Worm (Caenorhabditis elegans) whole organism, L2 larva: ENCODE measurements around the gene C40C9.3.
A peak's percentile ranks its signal among the peaks of the same experiment; 100 is the strongest.

ENCODE experiments used
- C34F6.9 ChIP-seq: fragments of 150-350 bp; optimal IDR thresholded peaks from 2 replicates; lab custom pipeline; 2014; ENCODE audit warnings: missing biosample characterization, missing genetic modification characterization
- F13H6.1 ChIP-seq: sonication (generic microtip); optimal IDR thresholded peaks from 2 replicates; lab custom pipeline; 2016; ENCODE audit warnings: missing genetic modification characterization, missing compliant biosample characterization
- R02D3.7 ChIP-seq: fragments of 150-350 bp; optimal IDR thresholded peaks from 2 replicates; lab custom pipeline; 2014; ENCODE audit warnings: missing biosample characterization, missing genetic modification characterization
- ZK546.5 ChIP-seq: sonication (generic microtip); optimal IDR thresholded peaks from 2 replicates; lab custom pipeline; 2017; ENCODE audit warnings: missing biosample characterization, missing genetic modification characterization
- alr-1 ChIP-seq: fragments of 150-350 bp; optimal IDR thresholded peaks from 2 replicates; lab custom pipeline; 2014; ENCODE audit warnings: missing biosample characterization, missing genetic modification characterization
- ama-1 ChIP-seq: fragments of 150-350 bp; optimal IDR thresholded peaks from 2 replicates; lab custom pipeline; 2018; ENCODE audit warnings: inconsistent platforms
- blmp-1 ChIP-seq: sonication (generic microtip); optimal IDR thresholded peaks from 2 replicates; lab custom pipeline; 2017; ENCODE audit warnings: missing genetic modification characterization, mild to moderate bottlenecking, missing compliant biosample characterization, antibody characterized with exemption, moderate library complexity; ENCODE audit not compliant: insufficient read depth
- crh-2 ChIP-seq: sonication (generic microtip); optimal IDR thresholded peaks from 2 replicates; lab custom pipeline; 2017; ENCODE audit warnings: missing biosample characterization, missing genetic modification characterization
- egl-27 ChIP-seq: sonication (generic microtip); optimal IDR thresholded peaks from 3 replicates; lab custom pipeline; 2017; ENCODE audit warnings: missing biosample characterization, missing genetic modification reagents, missing genetic modification characterization
- elt-1 ChIP-seq: fragments of 150-350 bp; optimal IDR thresholded peaks from 2 replicates; lab custom pipeline; 2014; ENCODE audit warnings: missing biosample characterization, missing genetic modification characterization
- elt-3 ChIP-seq: sonication (generic microtip); optimal IDR thresholded peaks from 2 replicates; lab custom pipeline; 2017; ENCODE audit warnings: missing biosample characterization, missing genetic modification characterization
- fos-1 ChIP-seq: fragments of 150-350 bp; optimal IDR thresholded peaks from 2 replicates; lab custom pipeline; 2014; ENCODE audit warnings: missing biosample characterization, missing genetic modification characterization
- gmeb-1 ChIP-seq: fragments of 150-350 bp; optimal IDR thresholded peaks from 2 replicates; lab custom pipeline; 2014; ENCODE audit warnings: missing biosample characterization, missing genetic modification characterization
- lin-11 ChIP-seq: fragments of 150-350 bp; sonication (generic microtip); optimal IDR thresholded peaks from 2 replicates; lab custom pipeline; 2014; ENCODE audit warnings: missing biosample characterization, missing genetic modification characterization, inconsistent platforms, mixed read lengths
- lin-13 ChIP-seq: fragments of 150-350 bp; optimal IDR thresholded peaks from 2 replicates; lab custom pipeline; 2014; ENCODE audit warnings: missing biosample characterization, missing genetic modification reagents, missing genetic modification characterization
- mab-5 ChIP-seq: fragments of 150-350 bp; optimal IDR thresholded peaks from 2 replicates; lab custom pipeline; 2014; ENCODE audit warnings: missing biosample characterization, missing genetic modification characterization
- mbf-1 ChIP-seq: sonication (generic microtip); optimal IDR thresholded peaks from 2 replicates; lab custom pipeline; 2017; ENCODE audit warnings: missing biosample characterization, missing genetic modification characterization
- mdl-1 ChIP-seq, 2 experiments: fragments of 150-350 bp in 1 of 2; sonication (generic microtip) in 1 of 2; optimal IDR thresholded peaks; 2 replicates each; lab custom pipeline; 2017; ENCODE audit warnings: missing biosample characterization in 2 of 2, missing genetic modification characterization in 2 of 2
- nhr-11 ChIP-seq: fragments of 150-350 bp; optimal IDR thresholded peaks from 2 replicates; lab custom pipeline; 2014; ENCODE audit warnings: missing biosample characterization, missing genetic modification characterization
- nhr-12 ChIP-seq: fragments of 150-350 bp; optimal IDR thresholded peaks from 2 replicates; lab custom pipeline; 2014; ENCODE audit warnings: missing biosample characterization, missing genetic modification characterization
- nhr-129 ChIP-seq: fragments of 150-350 bp; optimal IDR thresholded peaks from 2 replicates; lab custom pipeline; 2014; ENCODE audit warnings: missing biosample characterization, missing genetic modification characterization
- nhr-21 ChIP-seq: fragments of 150-350 bp; optimal IDR thresholded peaks from 2 replicates; lab custom pipeline; 2014; ENCODE audit warnings: missing biosample characterization, missing genetic modification characterization
- nhr-237 ChIP-seq: fragments of 150-350 bp; optimal IDR thresholded peaks from 2 replicates; lab custom pipeline; 2014; ENCODE audit warnings: missing biosample characterization, missing genetic modification characterization
- nhr-25 ChIP-seq: fragments of 150-350 bp; sonication (generic microtip); optimal IDR thresholded peaks from 3 replicates; lab custom pipeline; 2014; ENCODE audit warnings: missing biosample characterization, missing genetic modification characterization
- nhr-77 ChIP-seq: fragments of 150-350 bp; optimal IDR thresholded peaks from 2 replicates; lab custom pipeline; 2014; ENCODE audit warnings: missing biosample characterization, missing genetic modification characterization
- peb-1 ChIP-seq: fragments of 150-350 bp; optimal IDR thresholded peaks from 2 replicates; lab custom pipeline; 2014; ENCODE audit warnings: missing biosample characterization, missing genetic modification characterization
- sma-9 ChIP-seq, 2 experiments: fragments of 150-350 bp in 1 of 2; sonication (generic microtip) in 1 of 2; optimal IDR thresholded peaks; 2 replicates each; lab custom pipeline; 2014 to 2016; ENCODE audit warnings: missing genetic modification characterization in 2 of 2, mild to moderate bottlenecking in 1 of 2, missing biosample characterization in 1 of 2, missing compliant biosample characterization in 1 of 2, missing genetic modification reagents in 1 of 2, moderate library complexity in 1 of 2
- snpc-4 ChIP-seq: fragments of 150-350 bp; optimal IDR thresholded peaks from 2 replicates; lab custom pipeline; 2014; ENCODE audit warnings: missing biosample characterization, missing genetic modification characterization
- unc-39 ChIP-seq: fragments of 150-350 bp; optimal IDR thresholded peaks from 2 replicates; lab custom pipeline; 2014; ENCODE audit warnings: missing biosample characterization, missing genetic modification characterization
- unc-62 ChIP-seq: fragments of 150-350 bp; optimal IDR thresholded peaks from 2 replicates; lab custom pipeline; 2014; ENCODE audit warnings: missing biosample characterization, missing genetic modification reagents, missing genetic modification characterization
- zag-1 ChIP-seq: fragments of 150-350 bp; optimal IDR thresholded peaks from 2 replicates; lab custom pipeline; 2014; ENCODE audit warnings: missing biosample characterization, missing genetic modification characterization
- ztf-1 ChIP-seq: fragments of 200-800 bp; sonication (Bioruptor generic); conservative IDR thresholded peaks from 2 replicates; pipeline ENCODE4 v1.3.6; 2022; ENCODE audit warnings: missing genetic modification characterization, missing compliant biosample characterization
- ztf-11 ChIP-seq: sonication (generic microtip); optimal IDR thresholded peaks from 2 replicates; lab custom pipeline; 2017; ENCODE audit warnings: missing biosample characterization, missing genetic modification characterization
- ztf-4 ChIP-seq: fragments of 150-350 bp; optimal IDR thresholded peaks from 2 replicates; lab custom pipeline; 2014; ENCODE audit warnings: missing biosample characterization, missing genetic modification characterization

The C40C9.3 gene

DNA sequence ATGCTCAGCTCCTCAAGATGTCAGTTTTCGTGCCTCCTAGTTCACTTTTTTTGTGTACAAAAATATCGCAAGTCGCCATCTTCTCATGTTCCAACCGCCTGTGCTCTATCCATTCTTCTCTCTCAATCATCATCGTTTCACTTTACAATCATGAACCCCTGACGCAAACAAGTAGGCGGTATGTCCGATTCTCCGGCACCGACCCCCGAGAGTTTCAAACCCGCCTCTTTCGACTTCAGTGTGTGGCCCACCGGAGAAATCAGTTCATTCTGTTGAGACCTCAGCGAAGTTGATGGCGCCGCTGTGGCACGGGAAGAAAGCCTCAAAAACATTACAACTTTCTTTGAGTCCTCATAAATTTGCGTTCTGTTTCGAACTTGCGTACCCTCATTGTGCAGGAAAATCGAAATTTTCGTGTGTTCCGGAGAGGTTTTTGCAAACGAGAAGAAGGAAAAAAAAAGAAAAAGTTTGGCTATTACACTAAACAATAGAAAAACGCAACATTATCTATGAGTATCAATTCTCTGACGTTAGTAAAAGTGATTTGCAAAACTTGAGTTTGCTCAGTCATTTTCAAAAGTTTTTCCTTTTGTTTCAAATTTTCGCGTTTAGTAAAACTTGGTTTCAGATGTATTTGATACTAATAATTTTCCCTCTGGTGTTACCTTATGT, 42.3 kb upstream of the C40C9.3 start, which contains the start of gene F54B11.9:
F54B11.9 (plus strand) TSS at position 622 of the 672 bp plus-strand sequence.
- TF ChIP-seq ztf-11: no peak
- TF ChIP-seq unc-62 (GFP tag; lab: Kevin White, UChicago): no peak
- TF ChIP-seq F13H6.1: peak; percentile 43
- no peak for TF ChIP-seq ama-1 (lab: Kevin White, UChicago)
- TF ChIP-seq nhr-129: peak; percentile 59

DNA sequence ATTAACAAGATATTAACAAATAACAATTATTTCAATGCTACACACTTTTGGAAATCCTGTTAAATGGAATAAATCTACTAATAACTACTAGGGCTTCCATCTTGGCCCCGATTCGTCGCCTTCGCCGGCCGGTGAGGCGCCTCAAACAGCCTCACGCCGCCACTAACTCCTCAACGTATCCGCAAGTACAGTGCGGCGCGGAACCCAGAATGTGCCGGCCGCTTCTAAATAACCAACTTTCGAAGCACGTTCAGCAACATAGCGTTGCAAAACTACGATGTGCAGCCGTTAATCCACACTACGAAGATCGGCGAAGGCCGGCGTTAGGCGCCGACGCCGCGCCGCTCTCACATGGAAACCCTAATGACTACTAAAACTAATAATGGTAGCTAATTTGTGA, 41.6 kb upstream of the C40C9.3 start:
- TF ChIP-seq snpc-4 (peak; percentile 26), ZK546.5 (tag; lab: Kevin White, UChicago) (no peak), ztf-11 (no peak), nhr-12 (tag; lab: Kevin White, UChicago) (no peak), elt-3 (tag; lab: Kevin White, UChicago) (no peak), lin-11 (tag; lab: Kevin White, UChicago) (no peak), ztf-1 (GFP tag; lab: Robert Waterston, UW) (no peak)

DNA sequence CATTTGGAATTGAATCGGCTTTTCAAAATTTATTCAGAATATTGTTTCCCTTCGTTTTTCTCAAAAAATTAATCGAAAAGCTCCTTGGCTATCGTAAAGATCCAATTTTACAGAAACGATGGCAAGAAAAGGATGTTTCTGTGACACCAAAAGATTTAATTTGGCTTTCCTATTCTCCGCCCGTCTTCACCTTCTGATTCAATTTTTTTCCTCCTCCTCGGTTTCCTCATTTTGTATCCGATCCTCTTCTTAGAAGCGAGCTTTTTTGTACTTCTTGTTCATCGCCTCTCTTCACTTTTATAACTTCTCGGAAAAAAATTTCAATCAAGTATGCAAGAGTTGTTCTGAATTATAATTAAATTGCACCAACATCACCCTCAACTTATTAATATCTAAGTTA, 37.4 kb upstream of the C40C9.3 start:
- TF ChIP-seq ama-1 (lab: Kevin White, UChicago) (no peak), ZK546.5 (tag; lab: Kevin White, UChicago) (no peak), F13H6.1 (no peak), ztf-4 (no peak), R02D3.7 (tag; lab: Kevin White, UChicago) (no peak), nhr-77 (tag; lab: Kevin White, UChicago) (no peak), sma-9 (GFP tag; optimal IDR thresholded peaks at IDR 0.05; lab: Kevin White, UChicago) (no peak), sma-9 (tag; optimal IDR thresholded peaks at IDR 0.05; lab: Kevin White, UChicago) (no peak)

- TF ChIP-seq ama-1 (lab: Kevin White, UChicago): no peak
- TF ChIP-seq mab-5 (tag; lab: Kevin White, UChicago): no peak
- no peak for TF ChIP-seq ztf-4
- TF ChIP-seq nhr-11 (tag; lab: Kevin White, UChicago): no peak
- TF ChIP-seq nhr-25: no peak
- TF ChIP-seq alr-1: no peak
- TF ChIP-seq R02D3.7 (tag; lab: Kevin White, UChicago): no peak
- TF ChIP-seq sma-9 (GFP tag; optimal IDR thresholded peaks at IDR 0.05; lab: Kevin White, UChicago): no peak
- TF ChIP-seq sma-9 (tag; optimal IDR thresholded peaks at IDR 0.05; lab: Kevin White, UChicago): no peak
- TF ChIP-seq unc-62 (GFP tag; lab: Kevin White, UChicago): no peak
These were observed 32.2 kb upstream of the C40C9.3 start for ce11 chrX:13615181-13615580.

DNA sequence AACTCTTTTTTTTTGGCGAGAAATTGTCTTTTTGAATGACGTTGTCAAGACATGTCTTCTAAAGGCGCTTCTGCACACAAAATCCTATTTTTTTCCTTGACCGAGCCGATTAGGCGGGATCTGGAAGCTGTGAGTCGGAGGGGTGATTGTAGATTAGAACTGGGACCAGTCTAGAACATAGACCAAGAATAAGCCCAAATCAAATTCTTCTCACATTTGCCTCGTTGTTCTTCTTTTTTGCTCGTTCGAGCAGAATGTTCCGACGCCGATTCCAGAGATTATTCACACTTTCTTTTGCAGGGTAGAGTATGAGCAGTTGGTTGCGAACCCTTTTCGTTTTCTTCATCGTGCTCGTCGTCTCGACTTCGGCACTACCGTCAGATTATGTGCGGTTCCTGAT, 28.8 kb upstream of the C40C9.3 start, which contains the start of gene nlp-53:
nlp-53 (plus strand) TSS at position 301 of the 400 bp plus-strand sequence.
- TF ChIP-seq zag-1 (tag; lab: Kevin White, UChicago) (no peak), mab-5 (tag; lab: Kevin White, UChicago) (no peak), nhr-21 (tag; lab: Kevin White, UChicago) (no peak), nhr-77 (tag; lab: Kevin White, UChicago) (no peak), nhr-25 (no peak), peb-1 (tag; lab: Kevin White, UChicago) (no peak), elt-3 (tag; lab: Kevin White, UChicago) (no peak), gmeb-1 (tag; lab: Kevin White, UChicago) (no peak), R02D3.7 (tag; lab: Kevin White, UChicago) (no peak), mdl-1 (tag; optimal IDR thresholded peaks at IDR 0.05; lab: Kevin White, UChicago) (no peak), egl-27 (tag; lab: Kevin White, UChicago) (no peak), elt-1 (tag; lab: Kevin White, UChicago) (no peak), crh-2 (tag; lab: Kevin White, UChicago) (no peak), ztf-4 (no peak), unc-39 (tag; lab: Kevin White, UChicago) (no peak), nhr-12 (tag; lab: Kevin White, UChicago) (no peak), lin-13 (no peak), C34F6.9 (tag; lab: Kevin White, UChicago) (no peak)

ce11 chrX:13621628-13622027, 25.8 kb upstream of the C40C9.3 start, which contains the start of gene Y12A6A.1:
TSS of gene Y12A6A.1 (minus strand) at chrX:13621728.
- TF ChIP-seq ztf-1 (GFP tag; lab: Robert Waterston, UW) (no peak), sma-9 (GFP tag; optimal IDR thresholded peaks at IDR 0.05; lab: Kevin White, UChicago) (no peak), sma-9 (tag; optimal IDR thresholded peaks at IDR 0.05; lab: Kevin White, UChicago) (no peak), ztf-11 (no peak), lin-13 (no peak), ZK546.5 (tag; lab: Kevin White, UChicago) (no peak), mdl-1 (tag; optimal IDR thresholded peaks at IDR 0.05; lab: Kevin White, UChicago) (no peak), egl-27 (tag; lab: Kevin White, UChicago) (no peak), elt-3 (tag; lab: Kevin White, UChicago) (no peak), nhr-21 (tag; lab: Kevin White, UChicago) (no peak), gmeb-1 (tag; lab: Kevin White, UChicago) (no peak), mbf-1 (tag; lab: Kevin White, UChicago) (no peak), mab-5 (tag; lab: Kevin White, UChicago) (no peak), blmp-1 (tag; lab: Kevin White, UChicago) (no peak), crh-2 (tag; lab: Kevin White, UChicago) (no peak), ztf-4 (no peak), fos-1 (tag; lab: Kevin White, UChicago) (no peak), nhr-237 (tag; lab: Kevin White, UChicago) (no peak), elt-1 (tag; lab: Kevin White, UChicago) (no peak), nhr-77 (tag; lab: Kevin White, UChicago) (no peak)
- TF ChIP-seq, all 48 proteins: peak for 0
